Fruit fly (Drosophila melanogaster) whole organism, embryonic: ENCODE results near the gene CG7728.
A peak's percentile ranks its signal among the peaks of the same experiment; 100 is the strongest.

Source experiments
- Adf1 ChIP-seq: fragments of 200-800 bp; sonication (Bioruptor generic); IDR thresholded peaks from 2 replicates; pipeline ENCODE4 v1.3.6; 2022; ENCODE audit warnings: missing biosample characterization, missing genetic modification characterization
- CG10147 ChIP-seq: fragments of 200-800 bp; sonication (Bioruptor generic); optimal IDR thresholded peaks from 2 replicates; lab custom pipeline; 2019; ENCODE audit warnings: missing biosample characterization, mild to moderate bottlenecking, missing genetic modification characterization, moderate library complexity
- CG10321 ChIP-seq: fragments of 200-800 bp; sonication (Bioruptor generic); IDR thresholded peaks from 2 replicates; pipeline ENCODE4 v1.3.6; 2022; ENCODE audit warnings: missing biosample characterization, missing genetic modification characterization
- CG10654 ChIP-seq: fragments of 200-800 bp; sonication (Bioruptor generic); optimal IDR thresholded peaks from 2 replicates; lab custom pipeline; 2016; ENCODE audit warnings: missing biosample characterization, missing genetic modification characterization
- CG10959 ChIP-seq: fragments of 200-800 bp; sonication (Bioruptor generic); IDR thresholded peaks from 2 replicates; pipeline ENCODE4 v1.3.6; 2022; ENCODE audit warnings: missing biosample characterization, missing genetic modification characterization
- CG13424 ChIP-seq: fragments of 200-800 bp; sonication (Bioruptor generic); optimal IDR thresholded peaks from 2 replicates; lab custom pipeline; 2019; ENCODE audit warnings: missing biosample characterization, mild to moderate bottlenecking, missing genetic modification characterization, moderate library complexity
- CG13624 ChIP-seq: fragments of 200-800 bp; sonication (Bioruptor generic); optimal IDR thresholded peaks from 2 replicates; lab custom pipeline; 2016; ENCODE audit warnings: missing biosample characterization, missing genetic modification characterization
- CG15011 ChIP-seq: fragments of 200-800 bp; sonication (Bioruptor generic); optimal IDR thresholded peaks from 3 replicates; lab custom pipeline; 2018; ENCODE audit warnings: missing biosample characterization, mild to moderate bottlenecking, missing genetic modification characterization
- CG15073 ChIP-seq: fragments of 200-800 bp; sonication (Bioruptor generic); optimal IDR thresholded peaks from 2 replicates; lab custom pipeline; 2016; ENCODE audit warnings: missing biosample characterization, missing genetic modification characterization
- CG15269 ChIP-seq: fragments of 200-800 bp; sonication (Bioruptor generic); optimal IDR thresholded peaks from 2 replicates; lab custom pipeline; 2018; ENCODE audit warnings: missing biosample characterization, mild to moderate bottlenecking, missing genetic modification characterization, moderate library complexity
- CG16779 ChIP-seq: fragments of 200-800 bp; sonication (Bioruptor generic); IDR thresholded peaks from 2 replicates; pipeline ENCODE4 v1.3.6; 2022; ENCODE audit warnings: missing biosample characterization, missing genetic modification characterization
- CG16813 ChIP-seq: fragments of 200-800 bp; sonication (Bioruptor generic); IDR thresholded peaks from 3 replicates; pipeline ENCODE4 v1.3.6; 2022; ENCODE audit warnings: missing biosample characterization, missing genetic modification characterization; ENCODE audit not compliant: partially characterized antibody
- CG17359 ChIP-seq: fragments of 200-800 bp; sonication (Bioruptor generic); optimal IDR thresholded peaks from 3 replicates; lab custom pipeline; 2018; ENCODE audit warnings: missing biosample characterization, mild to moderate bottlenecking, missing genetic modification characterization, moderate library complexity
- CG17802 ChIP-seq: fragments of 200-800 bp; sonication (Bioruptor generic); optimal IDR thresholded peaks from 2 replicates; lab custom pipeline; 2018; ENCODE audit warnings: missing biosample characterization, mild to moderate bottlenecking, missing genetic modification characterization, moderate library complexity
- CG2199 ChIP-seq: fragments of 200-800 bp; sonication (Bioruptor generic); IDR thresholded peaks from 3 replicates; pipeline ENCODE4 v1.3.6; 2022; ENCODE audit warnings: missing biosample characterization, missing genetic modification characterization
- CG3281 ChIP-seq: fragments of 200-800 bp; sonication (Bioruptor generic); optimal IDR thresholded peaks from 3 replicates; lab custom pipeline; 2017; ENCODE audit warnings: missing biosample characterization, mild to moderate bottlenecking, missing genetic modification characterization
- CG34224 ChIP-seq: fragments of 200-800 bp; sonication (Bioruptor generic); IDR thresholded peaks from 3 replicates; pipeline ENCODE4 v1.3.6; 2022; ENCODE audit warnings: missing biosample characterization, missing genetic modification characterization; ENCODE audit not compliant: partially characterized antibody
- CG4617 ChIP-seq: fragments of 200-800 bp; sonication (Bioruptor generic); optimal IDR thresholded peaks from 3 replicates; lab custom pipeline; 2016; ENCODE audit warnings: missing biosample characterization, missing genetic modification characterization, borderline replicate concordance
- CG6175 ChIP-seq: fragments of 200-800 bp; sonication (Bioruptor generic); IDR thresholded peaks from 3 replicates; pipeline ENCODE4 v1.3.6; 2022; ENCODE audit warnings: missing biosample characterization, missing genetic modification characterization
- CG7271 ChIP-seq: fragments of 200-800 bp; sonication (Bioruptor generic); optimal IDR thresholded peaks from 2 replicates; lab custom pipeline; 2018; ENCODE audit warnings: missing biosample characterization, mild to moderate bottlenecking, missing genetic modification characterization, moderate library complexity
- CG8388 ChIP-seq: fragments of 200-800 bp; sonication (Bioruptor generic); optimal IDR thresholded peaks from 2 replicates; lab custom pipeline; 2019; ENCODE audit warnings: missing biosample characterization, mild to moderate bottlenecking, missing genetic modification characterization, moderate library complexity
- CG9609 ChIP-seq: fragments of 200-800 bp; sonication (Bioruptor generic); optimal IDR thresholded peaks from 3 replicates; lab custom pipeline; 2016; ENCODE audit warnings: missing biosample characterization, missing genetic modification characterization
- D19B ChIP-seq: fragments of 200-800 bp; sonication (Bioruptor generic); optimal IDR thresholded peaks from 2 replicates; lab custom pipeline; 2017; ENCODE audit warnings: missing biosample characterization, mild to moderate bottlenecking, missing genetic modification characterization
- Dbx ChIP-seq: fragments of 200-800 bp; sonication (Bioruptor generic); IDR thresholded peaks from 3 replicates; pipeline ENCODE4 v1.3.6; 2022; ENCODE audit warnings: missing biosample characterization, missing genetic modification characterization
- HHEX ChIP-seq: fragments of 200-800 bp; sonication (Bioruptor generic); optimal IDR thresholded peaks from 3 replicates; lab custom pipeline; 2017; ENCODE audit warnings: missing biosample characterization, mild to moderate bottlenecking, missing genetic modification characterization, missing genetic modification reagents
- Hmr ChIP-seq: fragments of 200-800 bp; sonication (Bioruptor generic); optimal IDR thresholded peaks from 3 replicates; lab custom pipeline; 2017; ENCODE audit warnings: mild to moderate bottlenecking, missing biosample characterization, missing genetic modification reagents, missing genetic modification characterization
- Opbp ChIP-seq: fragments of 200-800 bp; sonication (Bioruptor generic); IDR thresholded peaks from 3 replicates; pipeline ENCODE4 v1.3.6; 2022; ENCODE audit warnings: missing biosample characterization, missing genetic modification characterization; ENCODE audit not compliant: partially characterized antibody
- Ravus ChIP-seq: fragments of 200-800 bp; sonication (Bioruptor generic); IDR thresholded peaks from 2 replicates; pipeline ENCODE4 v1.3.6; 2022; ENCODE audit warnings: missing biosample characterization, missing genetic modification characterization
- Rfx ChIP-seq: fragments of 200-800 bp; sonication (Bioruptor generic); IDR thresholded peaks from 2 replicates; pipeline ENCODE4 v1.3.6; 2022; ENCODE audit warnings: missing biosample characterization, missing genetic modification characterization
- Side ChIP-seq: fragments of 200-800 bp; sonication (Bioruptor generic); optimal IDR thresholded peaks from 2 replicates; lab custom pipeline; 2016; ENCODE audit warnings: missing biosample characterization, missing genetic modification characterization
- Stat92E ChIP-seq, 3 experiments: fragments of >200 bp in 2 of 3; fragments of 200-800 bp in 1 of 3; sonication (Bioruptor generic) in 1 of 3; optimal IDR thresholded peaks; 2 replicates each; lab custom pipeline; 2017 to 2019; ENCODE audit warnings: missing biosample characterization in 3 of 3, missing genetic modification characterization in 3 of 3, mild to moderate bottlenecking in 1 of 3, moderate library complexity in 1 of 3
- cad ChIP-seq: fragments of >200 bp; optimal IDR thresholded peaks from 2 replicates; lab custom pipeline; 2017; ENCODE audit warnings: missing biosample characterization, missing genetic modification characterization
- disco-r ChIP-seq: fragments of 200-800 bp; sonication (Bioruptor generic); optimal IDR thresholded peaks from 2 replicates; lab custom pipeline; 2016; ENCODE audit warnings: missing biosample characterization, missing genetic modification characterization
- en ChIP-seq: fragments of 200-800 bp; sonication (Bioruptor generic); optimal IDR thresholded peaks from 2 replicates; lab custom pipeline; 2016; ENCODE audit warnings: missing biosample characterization, missing genetic modification characterization
- grau ChIP-seq: fragments of 200-800 bp; optimal IDR thresholded peaks from 3 replicates; lab custom pipeline; 2019; ENCODE audit warnings: missing biosample characterization, mild to moderate bottlenecking, missing genetic modification characterization, moderate library complexity
- hth ChIP-seq: fragments of >200 bp; optimal IDR thresholded peaks from 2 replicates; lab custom pipeline; 2017; ENCODE audit warnings: inconsistent platforms
- inv ChIP-seq: fragments of 200-800 bp; sonication (Bioruptor generic); IDR thresholded peaks from 2 replicates; pipeline ENCODE4 v1.3.6; 2022; ENCODE audit warnings: missing biosample characterization, missing genetic modification characterization; ENCODE audit not compliant: partially characterized antibody
- jing ChIP-seq: fragments of 200-800 bp; sonication (Bioruptor generic); optimal IDR thresholded peaks from 2 replicates; lab custom pipeline; 2018; ENCODE audit warnings: missing biosample characterization, mild to moderate bottlenecking, missing genetic modification characterization
- lov ChIP-seq, 2 experiments: fragments of 200-800 bp in 1 of 2; fragments of >200 bp in 1 of 2; sonication (Bioruptor generic) in 1 of 2; IDR thresholded peaks in 1 of 2; optimal IDR thresholded peaks in 1 of 2; 2 replicates in 1 of 2; 3 replicates in 1 of 2; pipeline versions ENCODE4 v1.3.6 to Lab custom; 2017 to 2022; ENCODE audit warnings: missing biosample characterization in 1 of 2, missing genetic modification characterization in 1 of 2
- odd ChIP-seq: fragments of 200-800 bp; sonication (Bioruptor generic); optimal IDR thresholded peaks from 2 replicates; lab custom pipeline; 2017; ENCODE audit warnings: missing biosample characterization, mild to moderate bottlenecking, missing genetic modification characterization
- pum ChIP-seq: fragments of 200-800 bp; sonication (Bioruptor generic); optimal IDR thresholded peaks from 2 replicates; lab custom pipeline; 2016; ENCODE audit warnings: missing biosample characterization, missing genetic modification characterization
- rib ChIP-seq: fragments of 200-800 bp; sonication (Bioruptor generic); IDR thresholded peaks from 2 replicates; pipeline ENCODE4 v1.3.6; 2022; ENCODE audit warnings: missing biosample characterization, missing genetic modification characterization
- sim ChIP-seq: fragments of 200-800 bp; sonication (Bioruptor generic); IDR thresholded peaks from 2 replicates; pipeline ENCODE4 v1.3.6; 2022; ENCODE audit warnings: missing biosample characterization, missing genetic modification characterization
- stc ChIP-seq: fragments of 200-800 bp; sonication (Bioruptor generic); IDR thresholded peaks from 2 replicates; pipeline ENCODE4 v1.3.6; 2022; ENCODE audit warnings: missing biosample characterization, missing genetic modification characterization
- tgo ChIP-seq: fragments of 200-800 bp; sonication (Bioruptor generic); IDR thresholded peaks from 3 replicates; pipeline ENCODE4 v1.3.6; 2022; ENCODE audit warnings: missing biosample characterization, missing genetic modification characterization
- tin ChIP-seq: fragments of 200-800 bp; sonication (Bioruptor generic); optimal IDR thresholded peaks from 3 replicates; lab custom pipeline; 2016; ENCODE audit warnings: missing biosample characterization, missing genetic modification characterization
- tll ChIP-seq, 2 experiments: fragments of 200-800 bp in 1 of 2; fragments of >200 bp in 1 of 2; sonication (Bioruptor generic) in 1 of 2; optimal IDR thresholded peaks; 2 replicates each; lab custom pipeline; 2017 to 2019; ENCODE audit warnings: missing biosample characterization in 2 of 2, missing genetic modification characterization in 2 of 2, mild to moderate bottlenecking in 1 of 2, moderate library complexity in 1 of 2
- tna ChIP-seq: fragments of 200-800 bp; sonication (Bioruptor generic); IDR thresholded peaks from 2 replicates; pipeline ENCODE4 v1.3.6; 2022; ENCODE audit warnings: missing biosample characterization, missing genetic modification characterization; ENCODE audit not compliant: partially characterized antibody
- trem ChIP-seq: fragments of 200-800 bp; optimal IDR thresholded peaks from 3 replicates; lab custom pipeline; 2019; ENCODE audit warnings: missing biosample characterization, mild to moderate bottlenecking, missing genetic modification characterization, moderate library complexity
- zf30C ChIP-seq: fragments of 200-800 bp; sonication (Bioruptor generic); optimal IDR thresholded peaks from 3 replicates; lab custom pipeline; 2018; ENCODE audit warnings: missing biosample characterization, mild to moderate bottlenecking, missing genetic modification characterization

CG7728 gene

dm6 chr3L:17044799-17045198, 28.5 kb downstream of the CG7728 start, which contains the start of gene Pop5 (continued):
- TF ChIP-seq CG2199 (no peak), tin (GFP tag; lab: Kevin White, UChicago) (no peak), CG10654 (no peak), CG8388 (GFP tag; lab: Kevin White, UChicago) (no peak), tna (no peak), Rfx (GFP tag; lab: Robert Waterston, UW) (peak; percentile 45; the same call in 1 of the 2 replicates), Opbp (GFP tag; lab: Robert Waterston, UW) (0 out of 3 replicates have a peak, but pooled peaks have one; percentile 24), Adf1 (GFP tag; lab: Robert Waterston, UW) (no peak), CG15269 (tag; lab: Kevin White, UChicago) (no peak), grau (tag; lab: Kevin White, UChicago) (no peak), CG6175 (GFP tag; lab: Robert Waterston, UW) (no peak), Dbx (GFP tag; lab: Robert Waterston, UW) (no peak), CG7271 (tag; lab: Kevin White, UChicago) (no peak), CG15073 (GFP tag; lab: Kevin White, UChicago) (no peak), rib (GFP tag; lab: Robert Waterston, UW) (no peak), cad (no peak), CG15011 (GFP tag; lab: Kevin White, UChicago) (no peak), CG3281 (GFP tag; lab: Kevin White, UChicago) (peak; percentile 19), HHEX (GFP tag; lab: Kevin White, UChicago) (no peak), pum (GFP tag; lab: Kevin White, UChicago) (no peak), stc (GFP tag; lab: Robert Waterston, UW) (no peak), en (GFP tag; lab: Kevin White, UChicago) (no peak), tgo (GFP tag; lab: Robert Waterston, UW) (no peak), CG4617 (GFP tag; lab: Kevin White, UChicago) (peak; percentile 58), CG17359 (tag; lab: Kevin White, UChicago) (peak; percentile 19), odd (GFP tag; lab: Kevin White, UChicago) (no peak), CG34224 (GFP tag; lab: Robert Waterston, UW) (0 out of 3 replicates have a peak, but pooled peaks have one; percentile 37), Hmr (no peak), CG10147 (no peak), inv (GFP tag; lab: Robert Waterston, UW) (no peak), CG10321 (GFP tag; lab: Robert Waterston, UW) (no peak), trem (tag; lab: Kevin White, UChicago) (peak; percentile 88), sim (no peak), CG9609 (GFP tag; lab: Kevin White, UChicago) (peak; percentile 12), CG13624 (GFP tag; lab: Kevin White, UChicago) (peak; percentile 6), Ravus (GFP tag; lab: Robert Waterston, UW) (no peak), CG10959 (GFP tag; lab: Robert Waterston, UW) (no peak), Side (GFP tag; lab: Kevin White, UChicago) (no peak), zf30C (GFP tag; lab: Kevin White, UChicago) (no peak), CG16779 (GFP tag; lab: Robert Waterston, UW) (no peak), CG16813 (no peak), D19B (GFP tag; lab: Kevin White, UChicago) (no peak), hth (lab: Kevin White, UChicago) (no peak), CG17802 (tag; lab: Kevin White, UChicago) (no peak), CG13424 (tag; lab: Kevin White, UChicago) (peak; percentile 15), Stat92E (GFP tag; optimal IDR thresholded peaks at IDR 0.05; lab: Kevin White, UChicago) (no peak), jing (GFP tag; lab: Kevin White, UChicago) (no peak), disco-r (GFP tag; lab: Kevin White, UChicago) (no peak), lov (optimal IDR thresholded peaks at IDR 0.05; lab: Kevin White, UChicago) (no peak), lov (GFP tag; IDR thresholded peaks at IDR 0.05; lab: Robert Waterston, UW) (no peak), tll (GFP tag; optimal IDR thresholded peaks at IDR 0.05; lab: Kevin White, UChicago) (no peak)
